Fruit fly (Drosophila melanogaster) whole organism, embryonic: ENCODE measurements around the gene CG14664.

Experiments
- Bdp1 ChIP-seq: fragments of 200-800 bp; sonication (Bioruptor generic); optimal IDR thresholded peaks from 3 replicates; lab custom pipeline; 2016; ENCODE audit warnings: missing biosample characterization, missing genetic modification characterization
- CG10274 ChIP-seq: fragments of 200-800 bp; sonication (Bioruptor generic); optimal IDR thresholded peaks from 3 replicates; lab custom pipeline; 2017; ENCODE audit warnings: missing biosample characterization, mild to moderate bottlenecking, missing genetic modification characterization
- CG10366 ChIP-seq: fragments of 200-800 bp; sonication (Bioruptor generic); IDR thresholded peaks from 2 replicates; pipeline ENCODE4 v1.3.6; 2022; ENCODE audit warnings: missing biosample characterization, missing genetic modification characterization
- CG10565 ChIP-seq: fragments of 200-800 bp; sonication (Bioruptor generic); optimal IDR thresholded peaks from 3 replicates; lab custom pipeline; 2016; ENCODE audit warnings: missing biosample characterization, mild to moderate bottlenecking, missing genetic modification characterization
- CG11456 ChIP-seq: fragments of 200-800 bp; sonication (Bioruptor generic); IDR thresholded peaks from 3 replicates; pipeline ENCODE4 v1.3.6; 2022; ENCODE audit warnings: missing biosample characterization, missing genetic modification characterization
- CG11695 ChIP-seq: fragments of 200-800 bp; sonication (Bioruptor generic); IDR thresholded peaks from 3 replicates; pipeline ENCODE4 v1.3.6; 2022; ENCODE audit warnings: missing biosample characterization, missing genetic modification characterization
- CG11696 ChIP-seq: fragments of 200-800 bp; sonication (Bioruptor generic); IDR thresholded peaks from 2 replicates; pipeline ENCODE4 v1.3.6; 2022; ENCODE audit warnings: missing biosample characterization, missing genetic modification characterization
- CG12071 ChIP-seq: fragments of 200-800 bp; sonication (Bioruptor generic); optimal IDR thresholded peaks from 3 replicates; lab custom pipeline; 2018; ENCODE audit warnings: missing biosample characterization, mild to moderate bottlenecking, missing genetic modification characterization
- CG13775 ChIP-seq: fragments of 200-800 bp; sonication (Bioruptor generic); optimal IDR thresholded peaks from 3 replicates; lab custom pipeline; 2017; ENCODE audit warnings: missing biosample characterization, mild to moderate bottlenecking, missing genetic modification characterization
- CG14050 ChIP-seq: fragments of 200-800 bp; sonication (Bioruptor generic); IDR thresholded peaks from 3 replicates; pipeline ENCODE4 v1.3.6; 2022; ENCODE audit warnings: missing biosample characterization, missing genetic modification characterization
- CG17186 ChIP-seq: fragments of 200-800 bp; sonication (Bioruptor generic); optimal IDR thresholded peaks from 3 replicates; lab custom pipeline; 2017; ENCODE audit warnings: missing biosample characterization, missing genetic modification reagents, missing genetic modification characterization
- CG17385 ChIP-seq: fragments of 200-800 bp; sonication (Bioruptor generic); optimal IDR thresholded peaks from 3 replicates; lab custom pipeline; 2018; ENCODE audit warnings: missing biosample characterization, mild to moderate bottlenecking, missing genetic modification characterization
- CG2120 ChIP-seq: fragments of 200-800 bp; sonication (Bioruptor generic); optimal IDR thresholded peaks from 3 replicates; lab custom pipeline; 2016; ENCODE audit warnings: missing biosample characterization, missing genetic modification characterization
- CG2202 ChIP-seq: fragments of 200-800 bp; sonication (Bioruptor generic); optimal IDR thresholded peaks from 2 replicates; lab custom pipeline; 2018; ENCODE audit warnings: missing biosample characterization, mild to moderate bottlenecking, missing genetic modification characterization
- CG30403 ChIP-seq: fragments of 200-800 bp; sonication (Bioruptor generic); optimal IDR thresholded peaks from 3 replicates; lab custom pipeline; 2016; ENCODE audit warnings: missing biosample characterization, missing genetic modification characterization
- CG33557 ChIP-seq: fragments of 200-800 bp; sonication (Bioruptor generic); optimal IDR thresholded peaks from 2 replicates; lab custom pipeline; 2019; ENCODE audit warnings: missing biosample characterization, mild to moderate bottlenecking, missing genetic modification characterization, moderate library complexity
- CG3847 ChIP-seq: fragments of 200-800 bp; sonication (Bioruptor generic); IDR thresholded peaks from 2 replicates; pipeline ENCODE4 v1.3.6; 2022; ENCODE audit warnings: missing biosample characterization, missing genetic modification characterization
- CG4424 ChIP-seq: fragments of 200-800 bp; sonication (Bioruptor generic); optimal IDR thresholded peaks from 3 replicates; lab custom pipeline; 2016; ENCODE audit warnings: missing biosample characterization, missing genetic modification characterization
- CG5245 ChIP-seq: fragments of 200-800 bp; sonication (Bioruptor generic); optimal IDR thresholded peaks from 3 replicates; lab custom pipeline; 2016; ENCODE audit warnings: missing biosample characterization, missing genetic modification characterization
- CG6175 ChIP-seq: fragments of 200-800 bp; sonication (Bioruptor generic); IDR thresholded peaks from 3 replicates; pipeline ENCODE4 v1.3.6; 2022; ENCODE audit warnings: missing biosample characterization, missing genetic modification characterization
- CG8924 ChIP-seq: fragments of 200-800 bp; optimal IDR thresholded peaks from 3 replicates; lab custom pipeline; 2019; ENCODE audit warnings: missing biosample characterization, mild to moderate bottlenecking, missing genetic modification characterization, moderate library complexity
- CG9609 ChIP-seq: fragments of 200-800 bp; sonication (Bioruptor generic); optimal IDR thresholded peaks from 3 replicates; lab custom pipeline; 2016; ENCODE audit warnings: missing biosample characterization, missing genetic modification characterization
- Dbx ChIP-seq: fragments of 200-800 bp; sonication (Bioruptor generic); IDR thresholded peaks from 3 replicates; pipeline ENCODE4 v1.3.6; 2022; ENCODE audit warnings: missing biosample characterization, missing genetic modification characterization
- Dll ChIP-seq: fragments of 200-800 bp; sonication (Bioruptor generic); IDR thresholded peaks from 4 replicates; pipeline ENCODE4 v1.3.6; 2022; ENCODE audit warnings: missing biosample characterization, missing genetic modification characterization; ENCODE audit not compliant: partially characterized antibody
- HHEX ChIP-seq: fragments of 200-800 bp; sonication (Bioruptor generic); optimal IDR thresholded peaks from 3 replicates; lab custom pipeline; 2017; ENCODE audit warnings: missing biosample characterization, mild to moderate bottlenecking, missing genetic modification characterization, missing genetic modification reagents
- Hand ChIP-seq: fragments of 200-800 bp; sonication (Bioruptor generic); optimal IDR thresholded peaks from 2 replicates; lab custom pipeline; 2017; ENCODE audit warnings: mild to moderate bottlenecking, missing biosample characterization, missing genetic modification reagents, missing genetic modification characterization
- HmgZ ChIP-seq: fragments of 200-800 bp; sonication (Bioruptor generic); optimal IDR thresholded peaks from 2 replicates; lab custom pipeline; 2018; ENCODE audit warnings: missing biosample characterization, mild to moderate bottlenecking, missing genetic modification characterization
- MBD-R2 ChIP-seq: fragments of 200-800 bp; sonication (Bioruptor generic); IDR thresholded peaks from 2 replicates; pipeline ENCODE4 v1.3.6; 2022; ENCODE audit warnings: missing biosample characterization, missing genetic modification characterization
- MESR4 ChIP-seq: fragments of 200-800 bp; sonication (Bioruptor generic); optimal IDR thresholded peaks from 2 replicates; lab custom pipeline; 2018; ENCODE audit warnings: missing biosample characterization, mild to moderate bottlenecking, missing genetic modification characterization, moderate library complexity
- Myb ChIP-seq: fragments of 200-800 bp; sonication (Bioruptor generic); optimal IDR thresholded peaks from 2 replicates; lab custom pipeline; 2016; ENCODE audit warnings: missing biosample characterization, missing genetic modification characterization
- NC2α ChIP-seq: fragments of 200-800 bp; sonication (Bioruptor generic); optimal IDR thresholded peaks from 2 replicates; lab custom pipeline; 2016; ENCODE audit warnings: missing biosample characterization, missing genetic modification characterization
- Neu2 ChIP-seq: fragments of 200-800 bp; sonication (Bioruptor generic); optimal IDR thresholded peaks from 3 replicates; lab custom pipeline; 2016; ENCODE audit warnings: missing biosample characterization, missing genetic modification characterization, borderline replicate concordance
- Nf-YA ChIP-seq: fragments of 200-800 bp; sonication (Bioruptor generic); IDR thresholded peaks from 2 replicates; pipeline ENCODE4 v1.3.6; 2022; ENCODE audit warnings: missing biosample characterization, missing genetic modification characterization
- Oaz ChIP-seq: fragments of 200-800 bp; sonication (Bioruptor generic); IDR thresholded peaks from 2 replicates; pipeline ENCODE4 v1.3.6; 2022; ENCODE audit warnings: missing biosample characterization, missing genetic modification characterization
- Opbp ChIP-seq: fragments of 200-800 bp; sonication (Bioruptor generic); IDR thresholded peaks from 3 replicates; pipeline ENCODE4 v1.3.6; 2022; ENCODE audit warnings: missing biosample characterization, missing genetic modification characterization; ENCODE audit not compliant: partially characterized antibody
- Sox100B ChIP-seq: fragments of 200-800 bp; sonication (Bioruptor generic); optimal IDR thresholded peaks from 3 replicates; lab custom pipeline; 2018; ENCODE audit warnings: missing biosample characterization, mild to moderate bottlenecking, missing genetic modification characterization
- Sry-β ChIP-seq: fragments of 200-800 bp; sonication (Bioruptor generic); optimal IDR thresholded peaks from 2 replicates; lab custom pipeline; 2018; ENCODE audit warnings: missing biosample characterization, mild to moderate bottlenecking, missing genetic modification characterization, moderate library complexity
- bab2 ChIP-seq: fragments of 200-800 bp; sonication (Bioruptor generic); optimal IDR thresholded peaks from 2 replicates; lab custom pipeline; 2016; ENCODE audit warnings: missing biosample characterization, missing genetic modification characterization
- bowl ChIP-seq: fragments of 200-800 bp; sonication (Bioruptor generic); IDR thresholded peaks from 2 replicates; pipeline ENCODE4 v1.3.6; 2022; ENCODE audit warnings: missing biosample characterization, missing genetic modification characterization
- dimm ChIP-seq: fragments of 200-800 bp; sonication (Bioruptor generic); IDR thresholded peaks from 2 replicates; pipeline ENCODE4 v1.3.6; 2022; ENCODE audit warnings: missing biosample characterization, missing genetic modification characterization
- dmrt11E ChIP-seq: fragments of 200-800 bp; sonication (Bioruptor generic); optimal IDR thresholded peaks from 3 replicates; lab custom pipeline; 2018; ENCODE audit warnings: missing biosample characterization, mild to moderate bottlenecking, missing genetic modification characterization, moderate library complexity
- fd64A ChIP-seq: fragments of 200-800 bp; sonication (Bioruptor generic); optimal IDR thresholded peaks from 3 replicates; lab custom pipeline; 2018; ENCODE audit warnings: missing biosample characterization, mild to moderate bottlenecking, missing genetic modification characterization
- gcm ChIP-seq: fragments of 200-800 bp; sonication (Bioruptor generic); optimal IDR thresholded peaks from 2 replicates; lab custom pipeline; 2019; ENCODE audit warnings: missing biosample characterization, mild to moderate bottlenecking, missing genetic modification characterization, moderate library complexity
- hkb ChIP-seq, 2 experiments: fragments of 200-800 bp in 1 of 2; fragments of >200 bp in 1 of 2; sonication (Bioruptor generic) in 1 of 2; IDR thresholded peaks in 1 of 2; optimal IDR thresholded peaks in 1 of 2; 2 replicates each; pipeline versions ENCODE4 v1.3.6 to Lab custom; 2017 to 2022; ENCODE audit warnings: missing biosample characterization in 1 of 2, missing genetic modification characterization in 1 of 2
- insv ChIP-seq, 2 experiments: fragments of 200-800 bp; sonication (Bioruptor generic); optimal IDR thresholded peaks; 3 replicates each; lab custom pipeline; 2016 to 2018; ENCODE audit warnings: missing biosample characterization in 2 of 2, missing genetic modification characterization in 2 of 2
- jing ChIP-seq: fragments of 200-800 bp; sonication (Bioruptor generic); optimal IDR thresholded peaks from 2 replicates; lab custom pipeline; 2018; ENCODE audit warnings: missing biosample characterization, mild to moderate bottlenecking, missing genetic modification characterization
- pum ChIP-seq: fragments of 200-800 bp; sonication (Bioruptor generic); optimal IDR thresholded peaks from 2 replicates; lab custom pipeline; 2016; ENCODE audit warnings: missing biosample characterization, missing genetic modification characterization
- row ChIP-seq: fragments of 200-800 bp; sonication (Bioruptor generic); IDR thresholded peaks from 3 replicates; pipeline ENCODE4 v1.3.6; 2022; ENCODE audit warnings: missing biosample characterization, missing genetic modification characterization
- unc-4 ChIP-seq: fragments of 200-800 bp; sonication (Bioruptor generic); IDR thresholded peaks from 2 replicates; pipeline ENCODE4 v1.3.6; 2022; ENCODE audit warnings: missing biosample characterization, missing genetic modification characterization; ENCODE audit not compliant: partially characterized antibody
- vvl ChIP-seq: fragments of 200-800 bp; sonication (Bioruptor generic); IDR thresholded peaks from 2 replicates; pipeline ENCODE4 v1.3.6; 2022; ENCODE audit warnings: missing biosample characterization, missing genetic modification characterization

CG14664 gene

DNA sequence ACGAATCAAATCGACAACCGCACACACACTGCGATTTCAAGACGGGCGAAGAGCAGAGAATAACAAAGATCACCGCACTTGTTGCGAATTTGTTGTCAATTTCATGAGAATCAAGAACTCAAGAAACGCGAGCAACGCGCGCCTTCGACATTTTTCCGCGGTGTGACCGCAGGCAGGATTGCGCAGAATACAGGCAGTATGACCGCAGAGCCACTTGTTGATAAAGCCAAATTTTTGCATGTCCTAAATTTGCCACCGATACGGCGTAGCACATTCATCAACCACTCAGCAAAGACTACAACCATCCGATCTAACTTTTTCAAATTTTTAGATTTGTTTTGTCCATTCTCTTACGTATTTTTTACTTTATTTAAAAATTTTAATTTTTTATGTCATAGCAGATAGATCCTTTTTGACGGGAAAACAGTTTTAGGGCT is 6.6 kb upstream of the CG14664 start, which contains the start of gene cno (continued):
- no peak for TF ChIP-seq CG4424 (GFP tag; lab: Kevin White, UChicago)
- TF ChIP-seq hkb (optimal IDR thresholded peaks at IDR 0.05; lab: Kevin White, UChicago), result peak; percentile 56
- 0 out of 2 replicates have a peak, but pooled peaks have one; percentile 12 for TF ChIP-seq hkb (GFP tag; IDR thresholded peaks at IDR 0.05; lab: Robert Waterston, UW)
- peak; percentile 66 for TF ChIP-seq CG8924 (tag; lab: Kevin White, UChicago)
- TF ChIP-seq CG14050 (GFP tag; lab: Robert Waterston, UW), result no peak
- no peak for TF ChIP-seq CG5245 (GFP tag; lab: Kevin White, UChicago)
- no peak for TF ChIP-seq CG3847 (GFP tag; lab: Robert Waterston, UW)
- no peak for TF ChIP-seq bab2 (GFP tag; lab: Kevin White, UChicago)
- TF ChIP-seq unc-4 (GFP tag; lab: Robert Waterston, UW), result no peak
- no peak for TF ChIP-seq CG17186 (GFP tag; lab: Kevin White, UChicago)
- no peak for TF ChIP-seq dimm
- no peak for TF ChIP-seq CG11696 (GFP tag; lab: Robert Waterston, UW)
- TF ChIP-seq fd64A, result peak; percentile 28
- TF ChIP-seq CG10565 (GFP tag; lab: Kevin White, UChicago), result no peak
- no peak for TF ChIP-seq CG11695
- TF ChIP-seq CG2202, result no peak
- no peak for TF ChIP-seq CG12071 (GFP tag; lab: Kevin White, UChicago)
- TF ChIP-seq dmrt11E (tag; lab: Kevin White, UChicago), result no peak
- TF ChIP-seq CG33557, result peak; percentile 35
- TF ChIP-seq Neu2 (GFP tag; lab: Kevin White, UChicago), result no peak
- TF ChIP-seq CG9609 (GFP tag; lab: Kevin White, UChicago), result no peak
- no peak for TF ChIP-seq Bdp1 (GFP tag; lab: Kevin White, UChicago)
- TF ChIP-seq row (GFP tag; lab: Robert Waterston, UW), result no peak; the same call in 2 of the 3 replicates
- TF ChIP-seq Nf-YA (GFP tag; lab: Robert Waterston, UW), result no peak
- TF ChIP-seq pum (GFP tag; lab: Kevin White, UChicago), result no peak

DNA sequence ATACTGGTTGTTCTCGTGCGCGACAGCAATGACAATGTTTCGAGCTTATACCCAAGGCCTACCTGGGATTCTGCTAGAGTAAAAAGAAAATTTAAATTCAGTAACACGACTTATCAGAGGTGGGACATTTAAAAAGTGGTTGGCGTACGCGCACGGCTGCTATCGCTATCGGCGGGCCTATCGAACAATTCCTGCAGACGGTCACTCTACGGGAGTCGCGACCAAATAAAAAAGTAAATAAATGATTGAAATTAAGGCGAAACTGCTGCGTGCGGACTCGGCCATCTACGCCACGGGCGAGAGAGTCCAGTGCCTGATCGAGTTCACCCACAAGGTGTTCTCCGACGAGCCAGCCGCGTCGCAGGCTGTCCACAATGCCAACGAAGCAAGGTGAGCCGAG is 4.5 kb upstream of the CG14664 start, which contains the start of the genes Prosbeta2R2 and CG1116:
Gene Prosbeta2R2, minus strand, starts transcription at position 63 of the 400 bp plus-strand sequence.
Gene CG1116, plus strand, starts transcription at position 192 of the 400 bp plus-strand sequence.
- TF ChIP-seq MBD-R2 (peak; percentile 81), NC2α (GFP tag; lab: Kevin White, UChicago) (no peak), MESR4 (GFP tag; lab: Kevin White, UChicago) (peak; percentile 78), CG17385 (no peak), Dll (GFP tag; lab: Robert Waterston, UW) (peak; percentile 53; the same call in 3 of the 4 replicates), Oaz (GFP tag; lab: Robert Waterston, UW) (no peak), CG11456 (GFP tag; lab: Robert Waterston, UW) (no peak), CG17186 (GFP tag; lab: Kevin White, UChicago) (peak; percentile 35), vvl (GFP tag; lab: Robert Waterston, UW) (0 out of 2 replicates have a peak, but pooled peaks have one; percentile 12), Opbp (GFP tag; lab: Robert Waterston, UW) (peak; percentile 47; the same call in 2 of the 3 replicates), Sry-β (GFP tag; lab: Kevin White, UChicago) (no peak), Sox100B (GFP tag; lab: Kevin White, UChicago) (no peak), CG2120 (GFP tag; lab: Kevin White, UChicago) (no peak), CG13775 (no peak), Myb (GFP tag; lab: Kevin White, UChicago) (peak; percentile 73), gcm (GFP tag; lab: Kevin White, UChicago) (no peak), unc-4 (GFP tag; lab: Robert Waterston, UW) (peak; percentile 57), Hand (GFP tag; lab: Kevin White, UChicago) (no peak), HHEX (no peak), CG6175 (GFP tag; lab: Robert Waterston, UW) (no peak), CG10274 (GFP tag; lab: Kevin White, UChicago) (no peak), CG10366 (GFP tag; lab: Robert Waterston, UW) (no peak), CG4424 (GFP tag; lab: Kevin White, UChicago) (no peak), jing (GFP tag; lab: Kevin White, UChicago) (no peak), HmgZ (tag; lab: Kevin White, UChicago) (peak; percentile 1), bowl (GFP tag; lab: Robert Waterston, UW) (no peak), insv (GFP tag; optimal IDR thresholded peaks at IDR 0.05; lab: Kevin White, UChicago) (no peak), Dbx (GFP tag; lab: Robert Waterston, UW) (no peak), CG30403 (GFP tag; lab: Kevin White, UChicago) (no peak)
